Worm (Caenorhabditis elegans): ENCODE measurements around the gene rps-24.

Gene rps-24

ce11 chrIV:410420-410891, 24.8 kb downstream of the rps-24 start, which contains the start of gene T07A9.12 (continued):
- TF ChIP-seq lsy-2 (tag; optimal IDR thresholded peaks at IDR 0.05) (peak; percentile 37 to 79), ZK546.5 (tag; optimal IDR thresholded peaks at IDR 0.05) (no peak), T26A8.4 (GFP tag; IDR thresholded peaks at IDR 0.05) (no peak), egl-43 (GFP tag; IDR thresholded peaks at IDR 0.05) (no peak), pqm-1 (tag; optimal IDR thresholded peaks at IDR 0.05) (peak; percentile 42), egl-27 (tag; optimal IDR thresholded peaks at IDR 0.05) (no peak), set-16 (GFP tag; IDR thresholded peaks at IDR 0.05) (no peak), ceh-82 (tag; optimal IDR thresholded peaks at IDR 0.05) (no peak), mdt-29 (GFP tag; IDR thresholded peaks at IDR 0.05) (no peak), php-3 (GFP tag; IDR thresholded peaks at IDR 0.05) (no peak), saeg-2 (GFP tag; IDR thresholded peaks at IDR 0.05) (no peak)

- TF ChIP-seq snpc-1.2 (GFP tag; IDR thresholded peaks at IDR 0.05), result peak; percentile 24; the same call in 1 of the 2 replicates
- TF ChIP-seq ama-1 (optimal IDR thresholded peaks at IDR 0.05), result peak; percentile 6
- peak; percentile 0 for TF ChIP-seq mes-2 (tag; optimal IDR thresholded peaks at IDR 0.05; ENCODE audit: poor library complexity, severe bottlenecking)
- TF ChIP-seq mdt-29 (GFP tag; IDR thresholded peaks at IDR 0.05), result 0 out of 2 replicates have a peak, but pooled peaks have one; percentile 12
- no peak for TF ChIP-seq madf-5 (GFP tag; IDR thresholded peaks at IDR 0.05)
- peak; percentile 13 for TF ChIP-seq aha-1 (tag)
- no peak for TF ChIP-seq mep-1 (tag; optimal IDR thresholded peaks at IDR 0.05)
These were observed 34.0 kb downstream of the rps-24 start, which contains the start of gene eri-1 for ce11 chrIV:419674-420073. TSS of gene eri-1 (minus strand) at chrIV:419958.

DNA sequence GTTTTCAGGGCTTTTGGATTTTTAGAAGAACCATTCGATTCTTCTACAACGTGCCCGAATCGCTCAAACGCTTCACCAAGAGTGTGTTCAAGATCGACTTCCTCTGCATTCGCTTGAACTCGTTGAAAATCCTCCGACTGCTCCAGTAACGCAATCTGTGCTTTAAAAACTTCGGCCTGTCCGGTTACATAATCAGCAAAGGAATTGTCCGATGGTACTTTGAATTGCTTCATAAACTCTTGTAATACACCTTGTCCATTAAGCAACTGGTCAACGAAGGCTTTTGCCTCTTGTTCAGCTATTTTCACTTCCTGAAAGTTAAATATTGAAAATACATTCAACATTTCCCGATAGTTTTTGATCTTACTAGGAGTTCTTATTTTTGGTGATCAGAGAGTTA, 35.0 kb downstream of the rps-24 start:
- TF ChIP-seq snpc-1.2 (GFP tag; IDR thresholded peaks at IDR 0.05), result no peak
- 0 out of 2 replicates have a peak, but pooled peaks have one; percentile 38 for TF ChIP-seq egl-43 (GFP tag; IDR thresholded peaks at IDR 0.05)
- TF ChIP-seq Y75B8A.6 (GFP tag; IDR thresholded peaks at IDR 0.05), result no peak
- TF ChIP-seq arid-1 (GFP tag; conservative IDR thresholded peaks at IDR 0.05), result no peak
- no peak for TF ChIP-seq zfp-2 (tag; optimal IDR thresholded peaks at IDR 0.05)

DNA sequence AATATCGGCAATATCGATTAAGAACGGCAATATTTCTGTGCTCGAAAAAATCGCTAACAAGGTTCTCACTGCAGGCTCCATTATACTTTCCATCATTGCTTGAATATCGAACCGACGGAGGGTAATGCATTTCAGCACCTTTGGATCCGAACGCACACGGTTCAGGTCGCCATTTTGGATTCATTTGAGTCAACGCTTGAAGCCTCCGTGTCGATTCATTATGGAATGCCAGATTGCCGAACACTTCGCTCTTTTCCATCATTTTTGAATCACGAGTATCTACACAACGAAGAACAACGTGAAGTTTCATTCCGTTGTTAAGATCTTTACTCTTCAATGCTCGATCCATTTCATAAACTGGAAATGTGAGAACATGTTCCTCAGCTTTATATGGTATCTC, 36.4 kb downstream of the rps-24 start:
- TF ChIP-seq unc-62 (GFP tag; optimal IDR thresholded peaks at IDR 0.05 in 1 of 2) (peak in 1 of 2 experiments; percentile 19), unc-62 (tag; optimal IDR thresholded peaks at IDR 0.05) (no peak), lir-3 (tag; optimal IDR thresholded peaks at IDR 0.05) (no peak), spr-1 (tag; optimal IDR thresholded peaks at IDR 0.05) (no peak), aha-1 (tag) (peak; percentile 93), unc-39 (tag; optimal IDR thresholded peaks at IDR 0.05) (no peak)

DNA sequence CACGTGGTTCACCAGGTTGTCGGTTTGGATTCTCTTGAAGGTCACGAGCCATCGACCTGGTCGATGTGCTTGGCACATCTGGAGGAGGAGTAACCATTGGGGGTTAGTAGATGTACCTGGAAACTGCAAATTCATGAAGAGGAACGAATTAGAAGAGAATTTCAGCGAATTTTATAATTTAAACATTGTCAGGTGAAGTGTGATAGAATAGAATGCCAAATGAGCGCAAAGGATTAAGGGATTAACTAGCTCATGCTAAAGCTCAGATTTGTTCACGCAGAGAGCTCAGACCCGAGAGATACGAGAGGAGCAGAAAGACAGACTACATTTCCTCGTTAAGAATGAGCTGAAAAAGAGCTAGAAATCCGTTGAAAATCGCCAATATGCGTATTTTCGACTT, 39.4 kb downstream of the rps-24 start, which contains the start of gene daf-18:
TSS of gene daf-18 (minus strand) at position 126 of the 400 bp plus-strand sequence.
- TF ChIP-seq nhr-237 (tag; optimal IDR thresholded peaks at IDR 0.05), result no peak
- no peak for TF ChIP-seq unc-39 (tag; optimal IDR thresholded peaks at IDR 0.05)
- TF ChIP-seq daf-19 (GFP tag; conservative IDR thresholded peaks at IDR 0.05), result no peak

DNA sequence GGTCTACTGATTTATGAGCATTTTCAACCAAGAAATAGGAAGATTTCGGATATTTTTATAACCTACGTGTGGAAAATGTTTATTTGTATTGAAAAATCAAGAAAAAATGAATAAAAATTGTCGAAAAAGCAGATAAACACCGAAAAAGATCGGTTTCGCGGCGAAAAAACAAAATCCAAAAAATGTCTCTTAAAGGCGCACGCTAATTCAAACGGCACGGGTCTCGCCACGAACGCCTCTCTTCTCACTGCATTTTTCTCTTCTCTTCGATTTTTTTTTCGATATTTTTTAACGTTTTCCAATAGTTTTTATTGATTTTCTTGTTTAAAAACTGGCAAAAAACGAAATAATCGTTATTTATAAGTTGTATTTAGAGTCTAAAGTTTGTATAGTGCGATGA, 39.9 kb downstream of the rps-24 start:
- TF ChIP-seq lin-13 (GFP tag; optimal IDR thresholded peaks at IDR 0.05) (peak; percentile 38), aha-1 (tag) (peak; percentile 64), dve-1 (tag; optimal IDR thresholded peaks at IDR 0.05; ENCODE audit: insufficient read depth) (peak; percentile 1), unc-130 (GFP tag; optimal IDR thresholded peaks at IDR 0.05) (peak; percentile 5), lin-38 (GFP tag; IDR thresholded peaks at IDR 0.05) (peak; percentile 54), saeg-2 (GFP tag; IDR thresholded peaks at IDR 0.05) (no peak), mep-1 (tag; optimal IDR thresholded peaks at IDR 0.05) (peak; percentile 55), dpl-1 (GFP tag; optimal IDR thresholded peaks at IDR 0.05) (peak; percentile 67), mes-2 (tag; optimal IDR thresholded peaks at IDR 0.05; ENCODE audit: poor library complexity, severe bottlenecking) (peak; percentile 71), lsy-2 (tag; optimal IDR thresholded peaks at IDR 0.05) (peak in 1 of 2 experiments; percentile 75), nhr-111 (GFP tag; optimal IDR thresholded peaks at IDR 0.05) (no peak), ama-1 (optimal IDR thresholded peaks at IDR 0.05) (peak; percentile 25), spr-1 (tag; optimal IDR thresholded peaks at IDR 0.05) (no peak)
